Fruit fly (Drosophila melanogaster) whole organism, embryonic: ENCODE data around the gene Ir25a.

ENCODE experiments used
- Ada2b ChIP-seq: fragments of 200-800 bp; sonication (Bioruptor generic); IDR thresholded peaks from 2 replicates; pipeline ENCODE4 v1.3.6; 2022; ENCODE audit warnings: missing biosample characterization, missing genetic modification characterization
- B-H1 ChIP-seq: fragments of 200-800 bp; sonication (Bioruptor generic); IDR thresholded peaks from 3 replicates; pipeline ENCODE4 v1.3.6; 2022; ENCODE audit warnings: missing biosample characterization, missing genetic modification characterization
- CG10654 ChIP-seq: fragments of 200-800 bp; sonication (Bioruptor generic); optimal IDR thresholded peaks from 2 replicates; lab custom pipeline; 2016; ENCODE audit warnings: missing biosample characterization, missing genetic modification characterization
- CG12104 ChIP-seq: fragments of 200-800 bp; sonication (Bioruptor generic); optimal IDR thresholded peaks from 3 replicates; lab custom pipeline; 2016; ENCODE audit warnings: missing biosample characterization, missing genetic modification characterization
- CG12236 ChIP-seq: fragments of 200-800 bp; sonication (Bioruptor generic); optimal IDR thresholded peaks from 2 replicates; lab custom pipeline; 2016; ENCODE audit warnings: missing biosample characterization, missing genetic modification characterization
- CG12299 ChIP-seq: fragments of 200-800 bp; sonication (Bioruptor generic); optimal IDR thresholded peaks from 2 replicates; lab custom pipeline; 2018; ENCODE audit warnings: missing biosample characterization, mild to moderate bottlenecking, missing genetic modification characterization
- CG13424 ChIP-seq: fragments of 200-800 bp; sonication (Bioruptor generic); optimal IDR thresholded peaks from 2 replicates; lab custom pipeline; 2019; ENCODE audit warnings: missing biosample characterization, mild to moderate bottlenecking, missing genetic modification characterization, moderate library complexity
- CG13775 ChIP-seq: fragments of 200-800 bp; sonication (Bioruptor generic); optimal IDR thresholded peaks from 3 replicates; lab custom pipeline; 2017; ENCODE audit warnings: missing biosample characterization, mild to moderate bottlenecking, missing genetic modification characterization
- CG13894 ChIP-seq: fragments of 200-800 bp; sonication (Bioruptor generic); optimal IDR thresholded peaks from 3 replicates; lab custom pipeline; 2018; ENCODE audit warnings: missing biosample characterization, mild to moderate bottlenecking, missing genetic modification characterization, moderate library complexity
- CG15601 ChIP-seq: fragments of 200-800 bp; sonication (Bioruptor generic); optimal IDR thresholded peaks from 3 replicates; lab custom pipeline; 2019; ENCODE audit warnings: missing biosample characterization, mild to moderate bottlenecking, missing genetic modification characterization, moderate library complexity
- CG30403 ChIP-seq: fragments of 200-800 bp; sonication (Bioruptor generic); optimal IDR thresholded peaks from 3 replicates; lab custom pipeline; 2016; ENCODE audit warnings: missing biosample characterization, missing genetic modification characterization
- CG32767 ChIP-seq: fragments of 200-800 bp; sonication (Bioruptor generic); IDR thresholded peaks from 2 replicates; pipeline ENCODE4 v1.3.6; 2022; ENCODE audit warnings: missing biosample characterization, missing genetic modification characterization
- CG33557 ChIP-seq: fragments of 200-800 bp; sonication (Bioruptor generic); optimal IDR thresholded peaks from 2 replicates; lab custom pipeline; 2019; ENCODE audit warnings: missing biosample characterization, mild to moderate bottlenecking, missing genetic modification characterization, moderate library complexity
- CG34376 ChIP-seq: fragments of 200-800 bp; sonication (Bioruptor generic); optimal IDR thresholded peaks from 2 replicates; lab custom pipeline; 2018; ENCODE audit warnings: missing biosample characterization, mild to moderate bottlenecking, missing genetic modification characterization
- CG4360 ChIP-seq: fragments of 200-800 bp; sonication (Bioruptor generic); IDR thresholded peaks from 2 replicates; pipeline ENCODE4 v1.3.6; 2022; ENCODE audit warnings: missing biosample characterization, missing genetic modification characterization
- CG43689 ChIP-seq: fragments of 200-800 bp; sonication (Bioruptor generic); IDR thresholded peaks from 2 replicates; pipeline ENCODE4 v1.3.6; 2022; ENCODE audit warnings: missing biosample characterization, missing genetic modification characterization
- CG4424 ChIP-seq: fragments of 200-800 bp; sonication (Bioruptor generic); optimal IDR thresholded peaks from 3 replicates; lab custom pipeline; 2016; ENCODE audit warnings: missing biosample characterization, missing genetic modification characterization
- CG4820 ChIP-seq: fragments of 200-800 bp; sonication (Bioruptor generic); optimal IDR thresholded peaks from 3 replicates; lab custom pipeline; 2016; ENCODE audit warnings: missing biosample characterization, missing genetic modification characterization
- CG7271 ChIP-seq: fragments of 200-800 bp; sonication (Bioruptor generic); optimal IDR thresholded peaks from 2 replicates; lab custom pipeline; 2018; ENCODE audit warnings: missing biosample characterization, mild to moderate bottlenecking, missing genetic modification characterization, moderate library complexity
- CG7357 ChIP-seq: fragments of 200-800 bp; sonication (Bioruptor generic); IDR thresholded peaks from 3 replicates; pipeline ENCODE4 v1.3.6; 2022; ENCODE audit warnings: missing biosample characterization, missing genetic modification characterization
- CG8290 ChIP-seq, 3 experiments: fragments of 200-800 bp; sonication (Bioruptor generic); optimal IDR thresholded peaks; 2 replicates each; lab custom pipeline; 2016 to 2019; ENCODE audit warnings: missing biosample characterization in 3 of 3, missing genetic modification characterization in 3 of 3, mild to moderate bottlenecking in 2 of 3, moderate library complexity in 1 of 3
- CG9727 ChIP-seq: fragments of 200-800 bp; sonication (Bioruptor generic); optimal IDR thresholded peaks from 3 replicates; lab custom pipeline; 2017; ENCODE audit warnings: missing biosample characterization, mild to moderate bottlenecking, missing genetic modification characterization
- Dip2 ChIP-seq: fragments of 200-800 bp; sonication (Bioruptor generic); IDR thresholded peaks from 2 replicates; pipeline ENCODE4 v1.3.6; 2022; ENCODE audit warnings: missing biosample characterization, missing genetic modification characterization
- Fer2 ChIP-seq: fragments of 200-800 bp; sonication (Bioruptor generic); optimal IDR thresholded peaks from 2 replicates; lab custom pipeline; 2018; ENCODE audit warnings: missing biosample characterization, mild to moderate bottlenecking, missing genetic modification characterization, moderate library complexity
- Gsc ChIP-seq: fragments of 200-800 bp; sonication (Bioruptor generic); IDR thresholded peaks from 2 replicates; pipeline ENCODE4 v1.3.6; 2022; ENCODE audit warnings: missing biosample characterization, missing genetic modification characterization
- Hr39 ChIP-seq: fragments of >200 bp; optimal IDR thresholded peaks from 2 replicates; lab custom pipeline; 2017
- NC2α ChIP-seq: fragments of 200-800 bp; sonication (Bioruptor generic); optimal IDR thresholded peaks from 2 replicates; lab custom pipeline; 2016; ENCODE audit warnings: missing biosample characterization, missing genetic modification characterization
- Six4 ChIP-seq: fragments of 200-800 bp; sonication (Bioruptor generic); optimal IDR thresholded peaks from 2 replicates; lab custom pipeline; 2016; ENCODE audit warnings: missing biosample characterization, missing genetic modification characterization
- Sox100B ChIP-seq: fragments of 200-800 bp; sonication (Bioruptor generic); optimal IDR thresholded peaks from 3 replicates; lab custom pipeline; 2018; ENCODE audit warnings: missing biosample characterization, mild to moderate bottlenecking, missing genetic modification characterization
- Sry-δ ChIP-seq: fragments of 200-800 bp; sonication (Bioruptor generic); optimal IDR thresholded peaks from 2 replicates; lab custom pipeline; 2016; ENCODE audit warnings: missing biosample characterization, missing genetic modification characterization
- TFAM ChIP-seq: fragments of 200-800 bp; sonication (Bioruptor generic); optimal IDR thresholded peaks from 2 replicates; lab custom pipeline; 2017; ENCODE audit warnings: missing biosample characterization, missing genetic modification characterization, inconsistent platforms
- Xbp1 ChIP-seq: fragments of 200-800 bp; sonication (Bioruptor generic); optimal IDR thresholded peaks from 3 replicates; lab custom pipeline; 2016; ENCODE audit warnings: missing biosample characterization, mild to moderate bottlenecking, missing genetic modification characterization
- ap ChIP-seq: fragments of 200-800 bp; sonication (Bioruptor generic); IDR thresholded peaks from 2 replicates; pipeline ENCODE4 v1.3.6; 2022; ENCODE audit warnings: missing biosample characterization, missing genetic modification characterization
- cas ChIP-seq: fragments of 200-800 bp; sonication (Bioruptor generic); IDR thresholded peaks from 2 replicates; pipeline ENCODE4 v1.3.6; 2022; ENCODE audit warnings: missing biosample characterization, missing genetic modification characterization
- cwo ChIP-seq: fragments of 200-800 bp; sonication (Bioruptor generic); optimal IDR thresholded peaks from 3 replicates; lab custom pipeline; 2017; ENCODE audit warnings: missing biosample characterization, missing genetic modification characterization, mild to moderate bottlenecking, moderate library complexity, missing genetic modification reagents
- dimm ChIP-seq: fragments of 200-800 bp; sonication (Bioruptor generic); IDR thresholded peaks from 2 replicates; pipeline ENCODE4 v1.3.6; 2022; ENCODE audit warnings: missing biosample characterization, missing genetic modification characterization
- eve ChIP-seq, 2 experiments: fragments of >200 bp; optimal IDR thresholded peaks; 2 replicates each; lab custom pipeline; 2017; ENCODE audit warnings: missing biosample characterization in 2 of 2, missing genetic modification characterization in 2 of 2
- fu2 ChIP-seq: fragments of 200-800 bp; sonication (Bioruptor generic); optimal IDR thresholded peaks from 2 replicates; lab custom pipeline; 2016; ENCODE audit warnings: missing biosample characterization, missing genetic modification characterization
- jigr1 ChIP-seq: fragments of 200-800 bp; sonication (Bioruptor generic); IDR thresholded peaks from 3 replicates; pipeline ENCODE4 v1.3.6; 2022; ENCODE audit warnings: missing biosample characterization, missing genetic modification characterization
- ken ChIP-seq: fragments of 200-800 bp; sonication (Bioruptor generic); IDR thresholded peaks from 3 replicates; pipeline ENCODE4 v1.3.6; 2022; ENCODE audit warnings: missing biosample characterization, missing genetic modification characterization
- lbe ChIP-seq: fragments of 200-800 bp; sonication (Bioruptor generic); optimal IDR thresholded peaks from 2 replicates; lab custom pipeline; 2016; ENCODE audit warnings: missing biosample characterization, mild to moderate bottlenecking, missing genetic modification characterization
- lilli ChIP-seq: fragments of 200-800 bp; sonication (Bioruptor generic); optimal IDR thresholded peaks from 3 replicates; lab custom pipeline; 2016; ENCODE audit warnings: missing biosample characterization, missing genetic modification characterization
- mam ChIP-seq: fragments of 200-800 bp; sonication (Bioruptor generic); optimal IDR thresholded peaks from 3 replicates; lab custom pipeline; 2016; ENCODE audit warnings: missing biosample characterization, missing genetic modification characterization
- nerfin-2 ChIP-seq: fragments of 200-800 bp; sonication (Bioruptor generic); IDR thresholded peaks from 2 replicates; pipeline ENCODE4 v1.3.6; 2022; ENCODE audit warnings: missing biosample characterization, missing genetic modification characterization; ENCODE audit not compliant: partially characterized antibody
- odd ChIP-seq: fragments of 200-800 bp; sonication (Bioruptor generic); optimal IDR thresholded peaks from 2 replicates; lab custom pipeline; 2017; ENCODE audit warnings: missing biosample characterization, mild to moderate bottlenecking, missing genetic modification characterization
- peb ChIP-seq: fragments of 200-800 bp; sonication (Bioruptor generic); IDR thresholded peaks from 2 replicates; pipeline ENCODE4 v1.3.6; 2022; ENCODE audit warnings: missing biosample characterization, missing genetic modification characterization
- prd ChIP-seq, 3 experiments: fragments of >200 bp in 2 of 3; fragments of 200-800 bp in 1 of 3; sonication (Bioruptor generic) in 1 of 3; optimal IDR thresholded peaks in 2 of 3; IDR thresholded peaks in 1 of 3; 2 replicates in 2 of 3; 3 replicates in 1 of 3; pipeline versions ENCODE4 v1.3.6 to Lab custom; 2017 to 2022; ENCODE audit warnings: missing biosample characterization in 1 of 3, missing genetic modification characterization in 1 of 3
- ranshi ChIP-seq: fragments of 200-800 bp; sonication (Bioruptor generic); IDR thresholded peaks from 2 replicates; pipeline ENCODE4 v1.3.6; 2022; ENCODE audit warnings: missing biosample characterization, missing genetic modification characterization
- repo ChIP-seq: fragments of 200-800 bp; sonication (Bioruptor generic); optimal IDR thresholded peaks from 2 replicates; lab custom pipeline; 2016; ENCODE audit warnings: missing biosample characterization, missing genetic modification characterization
- schlank ChIP-seq: fragments of 200-800 bp; sonication (Bioruptor generic); optimal IDR thresholded peaks from 2 replicates; lab custom pipeline; 2018; ENCODE audit warnings: missing biosample characterization, mild to moderate bottlenecking, missing genetic modification characterization
- seq ChIP-seq: fragments of 200-800 bp; sonication (Bioruptor generic); IDR thresholded peaks from 2 replicates; pipeline ENCODE4 v1.3.6; 2022; ENCODE audit warnings: missing biosample characterization, missing genetic modification characterization
- ssp ChIP-seq: fragments of 200-800 bp; sonication (Bioruptor generic); IDR thresholded peaks from 2 replicates; pipeline ENCODE4 v1.3.6; 2022; ENCODE audit warnings: missing biosample characterization, missing genetic modification characterization
- sug ChIP-seq: fragments of 200-800 bp; optimal IDR thresholded peaks from 2 replicates; lab custom pipeline; 2019; ENCODE audit warnings: missing biosample characterization, mild to moderate bottlenecking, missing genetic modification characterization, moderate library complexity

The Ir25a gene

DNA sequence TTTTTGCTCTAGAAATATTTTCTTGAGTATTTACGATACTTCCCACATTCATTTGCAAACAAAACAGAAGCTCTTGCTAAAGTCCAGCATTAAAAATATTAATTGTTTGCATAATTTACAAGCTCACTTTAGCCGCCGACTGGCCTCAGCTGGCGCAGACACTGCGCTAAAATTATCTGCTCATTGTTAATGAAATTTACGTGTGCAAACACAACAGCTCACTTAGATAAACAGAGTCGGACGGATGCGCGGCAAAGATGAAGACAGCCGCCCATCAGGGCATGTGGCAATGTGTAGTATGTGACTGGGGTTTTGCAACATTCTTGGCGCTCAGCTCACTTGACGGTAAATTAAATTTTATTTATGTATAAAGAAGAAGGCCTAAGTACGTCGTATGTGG, 6.1 kb downstream of the Ir25a start (continued):
- TF ChIP-seq CG15601 (no peak), dimm (GFP tag; lab: Robert Waterston, UW) (no peak), seq (GFP tag; lab: Robert Waterston, UW) (no peak), Xbp1 (GFP tag; lab: Kevin White, UChicago) (no peak), mam (GFP tag; lab: Kevin White, UChicago) (no peak), nerfin-2 (GFP tag; lab: Robert Waterston, UW) (no peak), CG12104 (GFP tag; lab: Kevin White, UChicago) (peak; percentile 23), eve (GFP tag; optimal IDR thresholded peaks at IDR 0.05; lab: Kevin White, UChicago) (no peak), ap (GFP tag; lab: Robert Waterston, UW) (no peak), cas (no peak), sug (peak; percentile 31), Fer2 (no peak), Six4 (no peak), CG7357 (GFP tag; lab: Robert Waterston, UW) (no peak), CG13894 (tag; lab: Kevin White, UChicago) (no peak), odd (GFP tag; lab: Kevin White, UChicago) (peak; percentile 22), schlank (tag; lab: Kevin White, UChicago) (peak; percentile 56), CG9727 (GFP tag; lab: Kevin White, UChicago) (peak; percentile 6), CG12236 (GFP tag; lab: Kevin White, UChicago) (no peak), Gsc (GFP tag; lab: Robert Waterston, UW) (no peak), CG4820 (GFP tag; lab: Kevin White, UChicago) (no peak), lbe (GFP tag; lab: Kevin White, UChicago) (no peak), TFAM (GFP tag; lab: Kevin White, UChicago) (no peak), NC2α (GFP tag; lab: Kevin White, UChicago) (no peak), Sox100B (peak; percentile 12), CG12299 (tag; lab: Kevin White, UChicago) (no peak), Hr39 (no peak), CG10654 (GFP tag; lab: Kevin White, UChicago) (no peak), ranshi (GFP tag; lab: Robert Waterston, UW) (no peak), Sry-δ (GFP tag; lab: Kevin White, UChicago) (no peak), repo (no peak), ken (GFP tag; lab: Robert Waterston, UW) (no peak), CG4360 (GFP tag; lab: Robert Waterston, UW) (no peak), CG32767 (GFP tag; lab: Robert Waterston, UW) (no peak), CG30403 (GFP tag; lab: Kevin White, UChicago) (no peak), cwo (no peak), B-H1 (GFP tag; lab: Robert Waterston, UW) (no peak), jigr1 (GFP tag; lab: Robert Waterston, UW) (no peak), ssp (GFP tag; lab: Robert Waterston, UW) (no peak), peb (GFP tag; lab: Robert Waterston, UW) (no peak), CG13775 (no peak), fu2 (GFP tag; lab: Kevin White, UChicago) (no peak), Ada2b (GFP tag; lab: Robert Waterston, UW) (no peak), CG7271 (tag; lab: Kevin White, UChicago) (no peak), CG8290 (GFP tag; optimal IDR thresholded peaks at IDR 0.05; lab: Kevin White, UChicago) (no peak), CG8290 (tag; optimal IDR thresholded peaks at IDR 0.05; lab: Kevin White, UChicago) (no peak), CG33557 (GFP tag; lab: Kevin White, UChicago) (no peak), CG43689 (no peak), Dip2 (GFP tag; lab: Robert Waterston, UW) (no peak), CG34376 (GFP tag; lab: Kevin White, UChicago) (peak; percentile 9), lilli (GFP tag; lab: Kevin White, UChicago) (no peak), prd (optimal IDR thresholded peaks at IDR 0.05; lab: Kevin White, UChicago) (no peak), prd (GFP tag; IDR thresholded peaks at IDR 0.05; lab: Robert Waterston, UW) (no peak), CG4424 (no peak), CG13424 (tag; lab: Kevin White, UChicago) (peak; percentile 19)
